Worm (Caenorhabditis elegans): ENCODE results near the gene cutl-15.

DNA sequence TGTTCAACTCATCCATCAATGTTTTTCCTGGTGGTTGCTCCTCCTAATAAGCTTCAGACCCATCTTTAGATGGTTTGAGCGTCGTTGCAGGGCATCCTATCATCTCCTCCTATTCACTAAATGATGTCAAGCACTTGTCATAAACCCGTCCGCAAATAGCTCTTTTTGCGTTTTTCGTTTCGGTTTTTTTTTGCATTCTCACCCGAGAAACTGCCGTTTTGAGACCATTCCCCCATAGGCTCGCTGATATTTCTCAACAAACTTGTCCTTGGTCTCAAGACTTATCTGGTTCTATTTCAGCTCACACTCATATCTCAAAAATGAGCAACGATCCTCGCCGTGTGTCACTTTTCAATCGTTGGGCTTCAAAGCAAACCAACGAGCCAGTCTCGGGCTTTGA is 12.9 kb upstream of the cutl-15 start, which contains the start of gene cal-2:
- TF ChIP-seq ztf-11 (tag; optimal IDR thresholded peaks at IDR 0.05) = no peak
- no peak for TF ChIP-seq aha-1 (tag)

Measured in whole organism, L4 larva.